Worm (Caenorhabditis elegans) whole organism, mixed stage, embryonic: Measurements from ENCODE around the gene cdc-50.B.
"Not testable (repeated sequence)": the region's sequence is repeated elsewhere in the genome, so short reads cannot be mapped to it uniquely, and the experiment has no call there.

Experiments
- M03D4.4 ChIP-seq: sonication (generic microtip); optimal IDR thresholded peaks from 2 replicates; lab custom pipeline; 2017; ENCODE audit warnings: mild to moderate bottlenecking, missing genetic modification characterization, missing compliant biosample characterization
- bed-3 ChIP-seq: fragments of 200-800 bp; sonication (Bioruptor generic); optimal IDR thresholded peaks from 3 replicates; lab custom pipeline; 2018; ENCODE audit warnings: mild to moderate bottlenecking, missing genetic modification characterization, moderate library complexity, missing compliant biosample characterization
- ceh-39 ChIP-seq: fragments of 150-350 bp; optimal IDR thresholded peaks from 2 replicates; lab custom pipeline; 2014; ENCODE audit warnings: missing biosample characterization, missing genetic modification characterization
- ceh-83 ChIP-seq: fragments of 200-800 bp; sonication (Bioruptor generic); optimal IDR thresholded peaks from 2 replicates; lab custom pipeline; 2018; ENCODE audit warnings: mild to moderate bottlenecking, missing genetic modification characterization, missing compliant biosample characterization
- ces-1 ChIP-seq: fragments of 150-350 bp; optimal IDR thresholded peaks from 2 replicates; lab custom pipeline; 2014; ENCODE audit warnings: missing biosample characterization, missing genetic modification reagents, missing genetic modification characterization
- cnd-1 ChIP-seq: fragments of 200-800 bp; sonication (Bioruptor generic); optimal IDR thresholded peaks from 2 replicates; lab custom pipeline; 2018; ENCODE audit warnings: mild to moderate bottlenecking, missing genetic modification characterization, missing compliant biosample characterization
- drap-1 ChIP-seq: fragments of 200-800 bp; sonication (Bioruptor generic); optimal IDR thresholded peaks from 3 replicates; lab custom pipeline; 2018; ENCODE audit warnings: mild to moderate bottlenecking, missing genetic modification characterization, missing compliant biosample characterization
- flh-1 ChIP-seq: fragments of 200-800 bp; sonication (Bioruptor generic); optimal IDR thresholded peaks from 2 replicates; lab custom pipeline; 2018; ENCODE audit warnings: mild to moderate bottlenecking, missing genetic modification characterization, moderate library complexity, missing compliant biosample characterization
- ham-2 ChIP-seq: fragments of 200-800 bp; sonication (Bioruptor generic); optimal IDR thresholded peaks from 2 replicates; lab custom pipeline; 2018; ENCODE audit warnings: mild to moderate bottlenecking, missing genetic modification characterization, missing compliant biosample characterization
- hlh-1 ChIP-seq: fragments of 150-350 bp; optimal IDR thresholded peaks from 2 replicates; lab custom pipeline; 2014; ENCODE audit warnings: missing biosample characterization, missing genetic modification reagents, missing genetic modification characterization
- lin-32 ChIP-seq: fragments of 200-800 bp; sonication (Bioruptor generic); optimal IDR thresholded peaks from 2 replicates; lab custom pipeline; 2018; ENCODE audit warnings: mild to moderate bottlenecking, missing genetic modification characterization, missing compliant biosample characterization
- lsy-2 ChIP-seq: fragments of 150-350 bp; optimal IDR thresholded peaks from 2 replicates; lab custom pipeline; 2014; ENCODE audit warnings: missing biosample characterization, missing genetic modification characterization
- mab-5 ChIP-seq: fragments of 150-350 bp; optimal IDR thresholded peaks from 2 replicates; lab custom pipeline; 2014; ENCODE audit warnings: missing biosample characterization, missing genetic modification characterization
- mep-1 ChIP-seq: fragments of 150-350 bp; optimal IDR thresholded peaks from 2 replicates; lab custom pipeline; 2017; ENCODE audit warnings: missing biosample characterization, missing genetic modification reagents, missing genetic modification characterization, inconsistent platforms
- mls-2 ChIP-seq: sonication (generic microtip); optimal IDR thresholded peaks from 2 replicates; lab custom pipeline; 2016; ENCODE audit warnings: mild to moderate bottlenecking, missing genetic modification characterization, moderate library complexity, missing compliant biosample characterization
- nhr-12 ChIP-seq: fragments of 150-350 bp; optimal IDR thresholded peaks from 2 replicates; lab custom pipeline; 2014; ENCODE audit warnings: missing biosample characterization, missing genetic modification characterization
- nhr-2 ChIP-seq: fragments of 150-350 bp; optimal IDR thresholded peaks from 2 replicates; lab custom pipeline; 2014; ENCODE audit warnings: missing biosample characterization, missing genetic modification characterization
- nhr-237 ChIP-seq: fragments of 150-350 bp; optimal IDR thresholded peaks from 2 replicates; lab custom pipeline; 2014; ENCODE audit warnings: missing biosample characterization, missing genetic modification characterization
- nhr-76 ChIP-seq: sonication (generic microtip); optimal IDR thresholded peaks from 2 replicates; lab custom pipeline; 2017; ENCODE audit warnings: missing biosample characterization, missing genetic modification characterization
- pha-4 ChIP-seq: fragments of 150-350 bp; optimal IDR thresholded peaks from 2 replicates; lab custom pipeline; 2018; ENCODE audit warnings: missing biosample characterization, missing genetic modification reagents, missing genetic modification characterization
- sem-2 ChIP-seq: fragments of 200-800 bp; sonication (Bioruptor generic); optimal IDR thresholded peaks from 2 replicates; lab custom pipeline; 2018; ENCODE audit warnings: mild to moderate bottlenecking, missing genetic modification characterization, missing compliant biosample characterization
- snpc-4 ChIP-seq: fragments of 150-350 bp; optimal IDR thresholded peaks from 2 replicates; lab custom pipeline; 2014; ENCODE audit warnings: missing biosample characterization, missing genetic modification characterization
- sptf-1 ChIP-seq: sonication (generic microtip); optimal IDR thresholded peaks from 2 replicates; lab custom pipeline; 2017; ENCODE audit warnings: mild to moderate bottlenecking, missing genetic modification characterization, moderate library complexity, missing compliant biosample characterization
- tbx-8 ChIP-seq: fragments of 200-800 bp; sonication (Bioruptor generic); optimal IDR thresholded peaks from 2 replicates; lab custom pipeline; 2018; ENCODE audit warnings: mild to moderate bottlenecking, missing genetic modification characterization, moderate library complexity, missing compliant biosample characterization
- unc-120 ChIP-seq: sonication (generic microtip); optimal IDR thresholded peaks from 2 replicates; lab custom pipeline; 2017; ENCODE audit warnings: missing genetic modification characterization, missing compliant biosample characterization; ENCODE audit not compliant: poor library complexity, severe bottlenecking
- unc-39 ChIP-seq: fragments of 150-350 bp; optimal IDR thresholded peaks from 2 replicates; lab custom pipeline; 2014; ENCODE audit warnings: missing biosample characterization, missing genetic modification characterization
- unc-62 ChIP-seq: fragments of 150-350 bp; optimal IDR thresholded peaks from 2 replicates; lab custom pipeline; 2014; ENCODE audit warnings: missing biosample characterization, missing genetic modification reagents, missing genetic modification characterization
- zip-8 ChIP-seq: fragments of 150-350 bp; optimal IDR thresholded peaks from 2 replicates; lab custom pipeline; 2014; ENCODE audit warnings: missing biosample characterization, missing genetic modification characterization
- ztf-11 ChIP-seq: fragments of 150-350 bp; optimal IDR thresholded peaks from 2 replicates; lab custom pipeline; 2014; ENCODE audit warnings: missing biosample characterization, missing genetic modification characterization

Gene cdc-50.B

DNA sequence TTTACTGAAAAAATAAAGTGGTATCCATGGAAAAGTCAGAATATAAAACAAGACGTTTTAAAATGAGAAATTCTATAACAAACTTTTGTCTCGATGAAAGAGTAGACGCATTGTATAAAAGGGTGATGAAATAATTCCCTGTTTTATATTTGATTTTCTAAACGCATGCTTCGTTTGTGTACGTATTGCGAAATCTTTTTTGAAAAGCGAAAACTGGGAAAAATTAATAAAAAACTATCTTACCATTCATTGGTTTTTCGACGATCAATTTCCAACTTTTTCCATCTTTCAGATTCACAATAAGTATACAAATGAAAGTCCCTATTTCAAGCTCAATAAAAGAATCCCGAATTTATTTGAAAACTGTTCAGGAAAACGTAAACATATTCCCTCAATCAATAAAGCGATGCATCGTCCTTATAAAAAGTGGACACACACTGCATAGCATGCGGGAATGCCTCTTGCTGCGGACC is 20.2 kb downstream of the cdc-50.B start, which contains the start of gene C33D9.13:
Gene C33D9.13, minus strand, starts transcription at position 423 of the 473 bp plus-strand sequence.
- no peak for TF ChIP-seq zip-8 (tag; lab: Kevin White, UChicago)
- TF ChIP-seq ces-1 (GFP tag; lab: Kevin White, UChicago): peak; percentile 29

DNA sequence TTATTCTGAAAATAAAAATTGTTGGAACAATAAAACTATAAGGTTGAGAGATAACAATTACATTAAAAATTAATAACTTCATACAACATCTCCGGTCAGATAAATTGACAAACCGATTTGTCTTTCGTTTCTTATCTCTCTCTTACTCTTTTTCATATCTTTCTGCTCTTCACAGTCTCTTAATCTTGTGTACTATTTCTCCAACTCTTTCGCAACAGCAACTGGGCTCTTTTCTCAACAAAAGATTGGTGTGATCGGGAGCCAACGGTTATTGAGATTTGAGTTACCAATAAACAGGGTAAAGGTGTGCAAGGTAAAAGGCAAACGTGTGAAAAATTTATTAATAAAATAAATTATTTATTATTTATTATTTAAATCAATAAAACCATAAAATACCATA is 22.0 kb downstream of the cdc-50.B start, which contains the start of gene C33D9.8:
Gene C33D9.8, minus strand, starts transcription at position 99 of the 400 bp plus-strand sequence.
- TF ChIP-seq hlh-1 (tag; lab: Kevin White, UChicago) (peak; percentile 40), ces-1 (GFP tag; lab: Kevin White, UChicago) (peak; percentile 11), nhr-2 (tag; lab: Kevin White, UChicago) (no peak)

ce11 chrIV:8788048-8788447 is 23.4 kb downstream of the cdc-50.B start, which contains the start of gene C33D9.10:
TSS of gene C33D9.10 (minus strand) at chrIV:8788148.
- TF ChIP-seq lsy-2; ztf-11; hlh-1 (tag; lab: Kevin White, UChicago): not testable (repeated sequence)
- TF ChIP-seq, all 35 proteins: peak for 0; not testable (repeated sequence) for 35

- TF ChIP-seq tbx-8: no peak
- no peak for TF ChIP-seq sptf-1 (tag; lab: Kevin White, UChicago)
- TF ChIP-seq ztf-11: no peak
- TF ChIP-seq flh-1 (GFP tag; lab: Kevin White, UChicago): no peak
- no peak for TF ChIP-seq mab-5 (tag; lab: Kevin White, UChicago)
- no peak for TF ChIP-seq ces-1 (GFP tag; lab: Kevin White, UChicago)
- no peak for TF ChIP-seq drap-1 (GFP tag; lab: Kevin White, UChicago)
- no peak for TF ChIP-seq nhr-237 (tag; lab: Kevin White, UChicago)
- TF ChIP-seq M03D4.4: no peak
- no peak for TF ChIP-seq lsy-2
- TF ChIP-seq lin-32: no peak
- TF ChIP-seq unc-62 (GFP tag; lab: Kevin White, UChicago): no peak
- no peak for TF ChIP-seq pha-4 (tag; lab: Kevin White, UChicago)
- TF ChIP-seq ham-2 (GFP tag; lab: Kevin White, UChicago): no peak
- TF ChIP-seq unc-39 (tag; lab: Kevin White, UChicago): no peak
- TF ChIP-seq snpc-4 (tag; lab: Kevin White, UChicago): no peak
Observed at ce11 chrIV:8790144-8790543, 25.5 kb downstream of the cdc-50.B start, which contains the start of gene sru-35. TSS of gene sru-35 (minus strand) at chrIV:8790244.

- TF ChIP-seq ceh-39: no peak
- TF ChIP-seq mls-2 (tag; lab: Kevin White, UChicago): no peak
- no peak for TF ChIP-seq mep-1 (tag; lab: Kevin White, UChicago)
- TF ChIP-seq ceh-83 (GFP tag; lab: Kevin White, UChicago): no peak
- no peak for TF ChIP-seq zip-8 (tag; lab: Kevin White, UChicago)
- no peak for TF ChIP-seq ham-2 (GFP tag; lab: Kevin White, UChicago)
- TF ChIP-seq, all 35 proteins: peak for 0
Observed at ce11 chrIV:8792808-8793207, 28.1 kb downstream of the cdc-50.B start, which contains the start of gene C33D9.3. TSS of gene C33D9.3 (minus strand) at chrIV:8792908.

- TF ChIP-seq sptf-1 (tag; lab: Kevin White, UChicago) (no peak), zip-8 (tag; lab: Kevin White, UChicago) (no peak), unc-120 (tag; lab: Kevin White, UChicago) (no peak), mep-1 (tag; lab: Kevin White, UChicago) (no peak), bed-3 (GFP tag; lab: Kevin White, UChicago) (no peak), unc-39 (tag; lab: Kevin White, UChicago) (no peak), nhr-12 (no peak), sem-2 (GFP tag; lab: Kevin White, UChicago) (no peak), tbx-8 (no peak), drap-1 (GFP tag; lab: Kevin White, UChicago) (no peak), lin-32 (no peak), mls-2 (tag; lab: Kevin White, UChicago) (no peak), nhr-76 (no peak), snpc-4 (tag; lab: Kevin White, UChicago) (no peak), cnd-1 (tag; lab: Kevin White, UChicago) (no peak), flh-1 (GFP tag; lab: Kevin White, UChicago) (no peak), nhr-237 (tag; lab: Kevin White, UChicago) (no peak), pha-4 (tag; lab: Kevin White, UChicago) (no peak), ceh-83 (GFP tag; lab: Kevin White, UChicago) (no peak), ham-2 (GFP tag; lab: Kevin White, UChicago) (no peak)
Observed at ce11 chrIV:8793223-8793622, 28.6 kb downstream of the cdc-50.B start.
